Worm (Caenorhabditis elegans) whole organism, early embryonic: ENCODE measurements around the gene nmr-2.

Experiments used
- B0310.2 ChIP-seq: sonication (generic microtip); optimal IDR thresholded peaks from 2 replicates; lab custom pipeline; 2016; ENCODE audit warnings: mild to moderate bottlenecking, missing genetic modification characterization, missing compliant biosample characterization
- F13C5.2 ChIP-seq: sonication (generic microtip); optimal IDR thresholded peaks from 2 replicates; lab custom pipeline; 2017; ENCODE audit warnings: mild to moderate bottlenecking, missing genetic modification characterization, inconsistent platforms, missing compliant biosample characterization
- aly-1 ChIP-seq: sonication (generic microtip); optimal IDR thresholded peaks from 2 replicates; lab custom pipeline; 2016; ENCODE audit warnings: missing genetic modification characterization, missing compliant biosample characterization
- ama-1 ChIP-seq: fragments of 150-350 bp; optimal IDR thresholded peaks from 2 replicates; lab custom pipeline; 2014
- ceh-13 ChIP-seq: fragments of 200-800 bp; sonication (Bioruptor generic); optimal IDR thresholded peaks from 2 replicates; lab custom pipeline; 2018; ENCODE audit warnings: mild to moderate bottlenecking, missing genetic modification characterization, missing compliant biosample characterization
- ceh-36 ChIP-seq: sonication (generic microtip); optimal IDR thresholded peaks from 2 replicates; lab custom pipeline; 2016; ENCODE audit warnings: missing genetic modification characterization, inconsistent platforms, missing compliant biosample characterization
- ets-7 ChIP-seq: sonication (generic microtip); optimal IDR thresholded peaks from 2 replicates; lab custom pipeline; 2016; ENCODE audit warnings: missing genotype, missing genetic modification characterization, missing compliant biosample characterization
- flt-1 ChIP-seq: fragments of 200-800 bp; sonication (Bioruptor generic); IDR thresholded peaks from 2 replicates; pipeline ENCODE4 v1.3.6; 2022; ENCODE audit warnings: missing genetic modification characterization, missing compliant biosample characterization
- hmbx-1 ChIP-seq: sonication (generic microtip); optimal IDR thresholded peaks from 2 replicates; lab custom pipeline; 2016; ENCODE audit warnings: mild to moderate bottlenecking, missing genetic modification characterization, missing compliant biosample characterization
- hmg-4 ChIP-seq: fragments of 200-800 bp; sonication (Bioruptor generic); optimal IDR thresholded peaks from 2 replicates; lab custom pipeline; 2018; ENCODE audit warnings: mild to moderate bottlenecking, missing genetic modification characterization, missing compliant biosample characterization
- hnd-1 ChIP-seq: sonication (generic microtip); optimal IDR thresholded peaks from 2 replicates; lab custom pipeline; 2016; ENCODE audit warnings: missing genetic modification characterization, missing compliant biosample characterization
- pes-1 ChIP-seq: fragments of 200-800 bp; sonication (Bioruptor generic); IDR thresholded peaks from 2 replicates; pipeline ENCODE4 v1.3.6; 2022; ENCODE audit warnings: missing genetic modification reagents, missing genetic modification characterization, missing compliant biosample characterization
- scrt-1 ChIP-seq: fragments of 200-800 bp; sonication (Bioruptor generic); IDR thresholded peaks from 2 replicates; pipeline ENCODE4 v1.3.6; 2022; ENCODE audit warnings: missing genetic modification characterization, missing compliant biosample characterization
- sea-1 ChIP-seq: fragments of 200-800 bp; sonication (Bioruptor generic); conservative IDR thresholded peaks from 2 replicates; pipeline ENCODE4 v1.3.6; 2022; ENCODE audit warnings: missing genetic modification characterization, missing compliant biosample characterization
- tbx-11 ChIP-seq: fragments of 200-800 bp; sonication (Bioruptor generic); IDR thresholded peaks from 2 replicates; pipeline ENCODE4 v1.3.6; 2022; ENCODE audit warnings: missing genetic modification characterization, missing compliant biosample characterization
- tbx-37 ChIP-seq: fragments of 200-800 bp; sonication (Bioruptor generic); conservative IDR thresholded peaks from 2 replicates; pipeline ENCODE4 v1.3.6; 2022; ENCODE audit warnings: missing genetic modification reagents, missing genetic modification characterization, missing compliant biosample characterization
- tra-4 ChIP-seq: sonication (generic microtip); optimal IDR thresholded peaks from 2 replicates; lab custom pipeline; 2017; ENCODE audit warnings: missing genetic modification characterization, missing compliant biosample characterization

Gene nmr-2

ce11 chrV:15004800-15005199, 6.7 kb downstream of the nmr-2 start, which contains the start of gene hrde-2:
Gene hrde-2 (plus strand): TSS chrV:15005100.
- TF ChIP-seq pes-1 (GFP tag; lab: Robert Waterston, UW) = no peak
- no peak for TF ChIP-seq flt-1 (GFP tag; lab: Robert Waterston, UW)
- no peak for TF ChIP-seq hmbx-1 (tag; lab: Kevin White, UChicago)
- TF ChIP-seq ama-1 = no peak
- no peak for TF ChIP-seq ceh-13 (GFP tag; lab: Kevin White, UChicago)
- no peak for TF ChIP-seq F13C5.2 (tag; lab: Kevin White, UChicago)
- no peak for TF ChIP-seq hmg-4 (GFP tag; lab: Kevin White, UChicago)
- no peak for TF ChIP-seq sea-1 (GFP tag; lab: Robert Waterston, UW)

ce11 chrV:15002184-15002690, 9.2 kb downstream of the nmr-2 start, which contains the start of the genes fib-1 and mut-15:
Gene fib-1 (minus strand): TSS chrV:15002223.
Gene mut-15 (plus strand): TSS chrV:15002543.
- TF ChIP-seq B0310.2 (tag; lab: Kevin White, UChicago) = peak; percentile 24
- TF ChIP-seq ceh-36 (tag; lab: Kevin White, UChicago) = no peak
- no peak; the same call in 1 of the 2 replicates for TF ChIP-seq pes-1 (GFP tag; lab: Robert Waterston, UW)
- TF ChIP-seq ets-7 (tag; lab: Kevin White, UChicago) = peak; percentile 60
- peak; percentile 48 for TF ChIP-seq hmg-4 (GFP tag; lab: Kevin White, UChicago)
- peak; percentile 41 for TF ChIP-seq ceh-13 (GFP tag; lab: Kevin White, UChicago)
- TF ChIP-seq F13C5.2 (tag; lab: Kevin White, UChicago) = peak; percentile 86

ce11 chrV:15001536-15001935, 9.9 kb downstream of the nmr-2 start:
- TF ChIP-seq tbx-37 (GFP tag; lab: Robert Waterston, UW) (no peak), B0310.2 (tag; lab: Kevin White, UChicago) (no peak), hnd-1 (tag; lab: Kevin White, UChicago) (no peak), hmbx-1 (tag; lab: Kevin White, UChicago) (no peak), aly-1 (tag; lab: Kevin White, UChicago) (no peak), ets-7 (tag; lab: Kevin White, UChicago) (no peak), scrt-1 (GFP tag; lab: Robert Waterston, UW) (no peak), pes-1 (GFP tag; lab: Robert Waterston, UW) (no peak), tra-4 (no peak), ama-1 (no peak), hmg-4 (GFP tag; lab: Kevin White, UChicago) (no peak), ceh-36 (tag; lab: Kevin White, UChicago) (no peak), sea-1 (GFP tag; lab: Robert Waterston, UW) (no peak), flt-1 (GFP tag; lab: Robert Waterston, UW) (no peak), F13C5.2 (tag; lab: Kevin White, UChicago) (no peak), ceh-13 (GFP tag; lab: Kevin White, UChicago) (no peak), tbx-11 (GFP tag; lab: Robert Waterston, UW) (no peak)

- TF ChIP-seq ama-1 (peak; percentile 33), ceh-36 (tag; lab: Kevin White, UChicago) (no peak)
Measured at ce11 chrV:15000055-15000704, 11.3 kb downstream of the nmr-2 start, which contains the start of gene rps-16. Gene rps-16 (minus strand): TSS chrV:15000541.

- TF ChIP-seq B0310.2 (tag; lab: Kevin White, UChicago) = no peak
- TF ChIP-seq ceh-36 (tag; lab: Kevin White, UChicago) = no peak
- no peak for TF ChIP-seq tbx-11 (GFP tag; lab: Robert Waterston, UW)
- no peak for TF ChIP-seq tra-4
- TF ChIP-seq tbx-37 (GFP tag; lab: Robert Waterston, UW) = no peak
- TF ChIP-seq ceh-13 (GFP tag; lab: Kevin White, UChicago) = no peak
Measured at ce11 chrV:14999485-15000023, 11.9 kb downstream of the nmr-2 start, which contains the start of gene T01C3.11. Gene T01C3.11 (plus strand): TSS chrV:14999535.

ce11 chrV:14996236-14996635, 15.2 kb downstream of the nmr-2 start, which contains the start of gene irld-14:
Gene irld-14 (plus strand): TSS chrV:14996536.
- TF ChIP-seq tbx-11 (GFP tag; lab: Robert Waterston, UW) (no peak), tbx-37 (GFP tag; lab: Robert Waterston, UW) (no peak), B0310.2 (tag; lab: Kevin White, UChicago) (no peak), tra-4 (no peak), sea-1 (GFP tag; lab: Robert Waterston, UW) (no peak), ets-7 (tag; lab: Kevin White, UChicago) (no peak), hnd-1 (tag; lab: Kevin White, UChicago) (no peak), aly-1 (tag; lab: Kevin White, UChicago) (no peak), flt-1 (GFP tag; lab: Robert Waterston, UW) (no peak), ceh-36 (tag; lab: Kevin White, UChicago) (no peak), hmg-4 (GFP tag; lab: Kevin White, UChicago) (no peak), pes-1 (GFP tag; lab: Robert Waterston, UW) (no peak), hmbx-1 (tag; lab: Kevin White, UChicago) (no peak), F13C5.2 (tag; lab: Kevin White, UChicago) (no peak)

- TF ChIP-seq ama-1 = no peak
- no peak for TF ChIP-seq pes-1 (GFP tag; lab: Robert Waterston, UW)
- TF ChIP-seq ets-7 (tag; lab: Kevin White, UChicago) = no peak
- no peak for TF ChIP-seq hmg-4 (GFP tag; lab: Kevin White, UChicago)
Measured at ce11 chrV:14993620-14994019, 17.8 kb downstream of the nmr-2 start, which contains the start of gene fil-1. Gene fil-1 (plus strand): TSS chrV:14993838.
